Fruit fly (Drosophila melanogaster): ENCODE measurements around the gene CG7099.

CG7099 gene

DNA sequence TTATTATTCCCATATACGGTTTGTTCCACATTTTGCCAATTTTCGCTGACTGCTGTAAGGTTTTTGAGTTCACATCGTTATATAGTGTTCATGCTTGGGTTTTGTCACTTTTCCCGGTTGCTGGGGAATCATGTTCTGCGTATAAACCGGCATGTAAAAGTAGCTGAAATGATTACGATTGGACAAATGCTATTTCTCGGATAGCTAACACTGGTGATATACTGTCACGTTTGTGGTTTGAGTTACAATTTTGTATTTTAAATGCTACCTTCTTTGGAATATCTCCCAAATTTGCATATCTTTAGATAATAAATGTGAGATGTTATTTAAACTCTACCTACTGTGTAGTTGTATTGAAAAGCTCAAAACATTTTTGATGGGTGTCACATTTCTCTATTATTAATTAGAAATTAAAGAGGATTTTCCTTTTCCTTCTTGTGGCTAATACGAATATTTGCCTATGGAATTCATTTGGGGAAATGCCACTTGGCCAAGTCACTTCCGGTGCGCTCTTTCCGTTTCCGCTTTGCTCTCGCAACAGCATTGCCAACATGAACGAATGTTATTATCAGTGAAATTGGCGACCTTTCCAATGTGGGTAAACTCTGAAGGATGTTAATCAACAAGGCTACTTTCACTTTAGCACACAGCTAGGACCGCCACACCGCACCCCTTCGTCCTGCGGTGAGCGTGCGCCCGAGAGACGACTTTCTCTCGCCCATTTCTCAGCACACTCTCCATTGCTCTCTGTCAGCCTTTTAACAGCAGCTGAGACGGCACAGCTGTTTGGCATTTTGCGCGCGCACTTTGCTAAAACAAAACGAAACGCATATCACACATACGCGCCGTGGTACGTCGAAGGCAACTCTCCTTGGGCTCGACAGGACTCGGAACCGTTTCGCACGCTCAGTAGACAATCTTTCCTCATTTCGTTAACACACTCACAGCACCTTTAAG, 27.4 kb downstream of the CG7099 start, which contains the start of the genes CG16956, CG42784 and CG43850 (continued):
- TF ChIP-seq Nf-YC (tag; optimal IDR thresholded peaks at IDR 0.05) (peak; percentile 49), CG10462 (GFP tag; optimal IDR thresholded peaks at IDR 0.05) (no peak), Bdp1 (GFP tag; optimal IDR thresholded peaks at IDR 0.05) (no peak), chif (GFP tag; optimal IDR thresholded peaks at IDR 0.05) (no peak), sqz (GFP tag; optimal IDR thresholded peaks at IDR 0.05) (peak; percentile 26), HLHmδ (GFP tag; optimal IDR thresholded peaks at IDR 0.05) (no peak), CG4854 (GFP tag; optimal IDR thresholded peaks at IDR 0.05) (no peak), crp (GFP tag; optimal IDR thresholded peaks at IDR 0.05) (peak in 1 of 2 experiments; percentile 42), CG17912 (GFP tag; optimal IDR thresholded peaks at IDR 0.05) (peak; percentile 71), gce (GFP tag; IDR thresholded peaks at IDR 0.05) (0 out of 3 replicates have a peak, but pooled peaks have one; percentile 52), fd96Cb (tag; optimal IDR thresholded peaks at IDR 0.05) (no peak), D (optimal IDR thresholded peaks at IDR 0.05) (no peak), D (GFP tag; optimal IDR thresholded peaks at IDR 0.05) (no peak), CG11696 (GFP tag; IDR thresholded peaks at IDR 0.05) (0 out of 2 replicates have a peak, but pooled peaks have one; percentile 20), vfl (GFP tag; optimal IDR thresholded peaks at IDR 0.05) (no peak), CG17359 (tag; optimal IDR thresholded peaks at IDR 0.05) (no peak), shn (GFP tag; optimal IDR thresholded peaks at IDR 0.05) (no peak), dmrt11E (tag; optimal IDR thresholded peaks at IDR 0.05) (no peak), stc (GFP tag; IDR thresholded peaks at IDR 0.05) (no peak), Lhr (GFP tag; optimal IDR thresholded peaks at IDR 0.05) (no peak), onecut (GFP tag; IDR thresholded peaks at IDR 0.05) (peak; percentile 59), CG11504 (tag; optimal IDR thresholded peaks at IDR 0.05) (peak; percentile 57), CG13775 (GFP tag; optimal IDR thresholded peaks at IDR 0.05) (peak; percentile 56), CG15514 (GFP tag; optimal IDR thresholded peaks at IDR 0.05) (peak; percentile 87), cad (GFP tag; optimal IDR thresholded peaks at IDR 0.05) (no peak), lilli (GFP tag; optimal IDR thresholded peaks at IDR 0.05) (no peak), cato (GFP tag; optimal IDR thresholded peaks at IDR 0.05; ENCODE audit: borderline replicate concordance) (no peak), CG2889 (GFP tag; IDR thresholded peaks at IDR 0.05) (no peak), tap (tag; optimal IDR thresholded peaks at IDR 0.05) (peak; percentile 30), Fer1 (GFP tag; optimal IDR thresholded peaks at IDR 0.05) (peak; percentile 92), klu (GFP tag; IDR thresholded peaks at IDR 0.05) (no peak), ham (GFP tag; IDR thresholded peaks at IDR 0.05) (no peak), CG32772 (GFP tag; IDR thresholded peaks at IDR 0.05) (no peak), Six4 (GFP tag; optimal IDR thresholded peaks at IDR 0.05) (no peak), Stat92E (GFP tag; optimal IDR thresholded peaks at IDR 0.05) (no peak), Hey (tag; optimal IDR thresholded peaks at IDR 0.05) (peak; percentile 54), Mrtf (GFP tag; IDR thresholded peaks at IDR 0.05) (no peak), Xbp1 (GFP tag; optimal IDR thresholded peaks at IDR 0.05) (no peak), CG4820 (GFP tag; optimal IDR thresholded peaks at IDR 0.05) (no peak), CG3163 (GFP tag; optimal IDR thresholded peaks at IDR 0.05) (no peak), gsb (GFP tag; IDR thresholded peaks at IDR 0.05) (no peak), CG30431 (GFP tag; optimal IDR thresholded peaks at IDR 0.05) (no peak), tin (GFP tag; optimal IDR thresholded peaks at IDR 0.05) (no peak), CG17612 (GFP tag; IDR thresholded peaks at IDR 0.05) (no peak), Asciz (GFP tag; optimal IDR thresholded peaks at IDR 0.05) (peak; percentile 68), ATbp (GFP tag; optimal IDR thresholded peaks at IDR 0.05) (peak; percentile 66), ab (GFP tag; optimal IDR thresholded peaks at IDR 0.05) (no peak), Oaz (GFP tag; IDR thresholded peaks at IDR 0.05) (no peak), gfzf (GFP tag; optimal IDR thresholded peaks at IDR 0.05) (no peak)

Data from whole organism, embryonic.